Worm (Caenorhabditis elegans): Measurements from ENCODE around the gene srd-48.

ce11 chrX:12298324-12298723 is 37.6 kb upstream of the srd-48 start, which contains the start of gene W06D11.3:
- TF ChIP-seq ceh-88 (GFP tag; IDR thresholded peaks at IDR 0.05) (no peak), F16B12.6 (tag; optimal IDR thresholded peaks at IDR 0.05) (no peak), nhr-12 (tag; optimal IDR thresholded peaks at IDR 0.05) (no peak), mef-2 (tag; optimal IDR thresholded peaks at IDR 0.05) (no peak), pag-3 (tag; optimal IDR thresholded peaks at IDR 0.05; ENCODE audit: borderline replicate concordance, insufficient read depth) (no peak), ceh-82 (tag; optimal IDR thresholded peaks at IDR 0.05) (no peak), aha-1 (tag; optimal IDR thresholded peaks at IDR 0.05) (no peak)
